Worm (Caenorhabditis elegans) whole organism, L1 larva: ENCODE results near the gene nhr-63.
A peak's percentile ranks its signal among the peaks of the same experiment; 100 is the strongest.

ENCODE experiments used
- C04F5.9 ChIP-seq: sonication (generic microtip); optimal IDR thresholded peaks from 2 replicates; lab custom pipeline; 2016; ENCODE audit warnings: missing genetic modification characterization, missing compliant biosample characterization
- Y116A8C.19 ChIP-seq: sonication (generic microtip); optimal IDR thresholded peaks from 2 replicates; lab custom pipeline; 2016; ENCODE audit warnings: missing compliant biosample characterization, missing genetic modification characterization, borderline replicate concordance
- aha-1 ChIP-seq: fragments of 150-350 bp; optimal IDR thresholded peaks from 2 replicates; lab custom pipeline; 2014; ENCODE audit warnings: missing biosample characterization, missing genetic modification characterization
- alr-1 ChIP-seq: fragments of 200-800 bp; sonication (Bioruptor generic); optimal IDR thresholded peaks from 2 replicates; lab custom pipeline; 2018; ENCODE audit warnings: borderline replicate concordance, mild to moderate bottlenecking, missing genetic modification characterization, missing compliant biosample characterization
- ama-1 ChIP-seq: fragments of 150-350 bp; optimal IDR thresholded peaks from 2 replicates; lab custom pipeline; 2014
- efl-1 ChIP-seq, 4 experiments: fragments of 150-350 bp; optimal IDR thresholded peaks in 3 of 4; peaks in 1 of 4; 1 replicate in 1 of 4; 2 replicates in 3 of 4; lab custom pipeline; 2014; ENCODE audit warnings: missing biosample characterization in 2 of 4, missing genetic modification characterization in 2 of 4, missing genetic modification reagents in 2 of 4
- efl-3 ChIP-seq: fragments of 200-800 bp; sonication (Bioruptor generic); optimal IDR thresholded peaks from 2 replicates; lab custom pipeline; 2018; ENCODE audit warnings: mild to moderate bottlenecking, missing genetic modification characterization, missing compliant biosample characterization
- egl-13 ChIP-seq: sonication (generic microtip); optimal IDR thresholded peaks from 2 replicates; lab custom pipeline; 2016; ENCODE audit warnings: missing genotype, missing genetic modification reagents, missing genetic modification characterization, missing compliant biosample characterization
- egl-27 ChIP-seq, 2 experiments: fragments of 150-350 bp in 1 of 2; sonication (generic microtip); optimal IDR thresholded peaks; 3 replicates each; lab custom pipeline; 2017 to 2018; ENCODE audit warnings: missing biosample characterization in 2 of 2, missing genetic modification characterization in 2 of 2, missing genetic modification reagents in 2 of 2
- fkh-10 ChIP-seq: sonication (generic microtip); optimal IDR thresholded peaks from 2 replicates; lab custom pipeline; 2017; ENCODE audit warnings: missing biosample characterization, missing genetic modification reagents, missing genetic modification characterization
- fkh-4 ChIP-seq: sonication (generic microtip); optimal IDR thresholded peaks from 2 replicates; lab custom pipeline; 2016; ENCODE audit warnings: missing compliant biosample characterization, missing genetic modification characterization, borderline replicate concordance
- fkh-8 ChIP-seq: sonication (generic microtip); optimal IDR thresholded peaks from 2 replicates; lab custom pipeline; 2016; ENCODE audit warnings: mild to moderate bottlenecking, missing genetic modification characterization, missing compliant biosample characterization
- hlh-17 ChIP-seq: fragments of 200-800 bp; sonication (Bioruptor generic); optimal IDR thresholded peaks from 2 replicates; lab custom pipeline; 2018; ENCODE audit warnings: missing genetic modification characterization, mild to moderate bottlenecking, missing compliant biosample characterization, moderate library complexity, borderline replicate concordance
- isw-1 ChIP-seq: fragments of 200-800 bp; sonication (Bioruptor generic); IDR thresholded peaks from 2 replicates; pipeline ENCODE4 v1.3.6; 2022; ENCODE audit warnings: missing genetic modification characterization, missing compliant biosample characterization
- lin-13 ChIP-seq: fragments of 150-350 bp; optimal IDR thresholded peaks from 2 replicates; lab custom pipeline; 2014; ENCODE audit warnings: missing biosample characterization, missing genetic modification reagents, missing genetic modification characterization
- lin-14 ChIP-seq: fragments of 200-800 bp; sonication (Bioruptor generic); optimal IDR thresholded peaks from 2 replicates; lab custom pipeline; 2018; ENCODE audit warnings: mild to moderate bottlenecking, missing genetic modification characterization, moderate library complexity, missing compliant biosample characterization
- lin-35 ChIP-seq, 2 experiments: fragments of 150-350 bp; optimal IDR thresholded peaks; 2 replicates each; lab custom pipeline; 2014; ENCODE audit warnings: missing biosample characterization in 2 of 2, missing genetic modification characterization in 2 of 2, missing genetic modification reagents in 2 of 2
- lsy-2 ChIP-seq, 2 experiments: fragments of 150-350 bp; optimal IDR thresholded peaks; 2 replicates each; lab custom pipeline; 2014; ENCODE audit warnings: missing biosample characterization in 2 of 2, missing genetic modification characterization in 2 of 2
- mdl-1 ChIP-seq, 2 experiments: fragments of 150-350 bp; optimal IDR thresholded peaks; 2 replicates each; lab custom pipeline; 2014 to 2017; ENCODE audit warnings: missing biosample characterization in 2 of 2, missing genetic modification characterization in 2 of 2, inconsistent platforms in 1 of 2
- mep-1 ChIP-seq: fragments of 150-350 bp; optimal IDR thresholded peaks from 2 replicates; lab custom pipeline; 2014; ENCODE audit warnings: missing biosample characterization, missing genetic modification characterization
- nhr-12 ChIP-seq: sonication (generic microtip); optimal IDR thresholded peaks from 2 replicates; lab custom pipeline; 2017; ENCODE audit warnings: missing biosample characterization, missing genetic modification characterization
- nhr-20 ChIP-seq: sonication (generic microtip); optimal IDR thresholded peaks from 2 replicates; lab custom pipeline; 2016; ENCODE audit warnings: mild to moderate bottlenecking, missing genetic modification characterization, missing compliant biosample characterization
- nhr-28 ChIP-seq: fragments of 150-350 bp; optimal IDR thresholded peaks from 2 replicates; lab custom pipeline; 2014; ENCODE audit warnings: missing biosample characterization, missing genetic modification characterization
- nhr-47 ChIP-seq: sonication (generic microtip); optimal IDR thresholded peaks from 2 replicates; lab custom pipeline; 2016; ENCODE audit warnings: mild to moderate bottlenecking, missing genetic modification characterization, moderate library complexity, missing compliant biosample characterization
- nhr-71 ChIP-seq: sonication (generic microtip); optimal IDR thresholded peaks from 2 replicates; lab custom pipeline; 2016; ENCODE audit warnings: mild to moderate bottlenecking, missing genetic modification characterization, moderate library complexity, missing compliant biosample characterization
- nhr-84 ChIP-seq: sonication (generic microtip); optimal IDR thresholded peaks from 2 replicates; lab custom pipeline; 2017; ENCODE audit warnings: missing biosample characterization, missing genetic modification characterization
- nhr-85 ChIP-seq: sonication (generic microtip); peaks from one replicate; lab custom pipeline; 2016; ENCODE audit warnings: missing genetic modification characterization, inconsistent platforms, missing compliant biosample characterization
- pax-3 ChIP-seq: fragments of 200-800 bp; sonication (Bioruptor generic); optimal IDR thresholded peaks from 2 replicates; lab custom pipeline; 2018; ENCODE audit warnings: mild to moderate bottlenecking, missing genetic modification characterization, moderate library complexity, missing compliant biosample characterization
- snpc-4 ChIP-seq: fragments of 150-350 bp; optimal IDR thresholded peaks from 2 replicates; lab custom pipeline; 2014; ENCODE audit warnings: missing biosample characterization, missing genetic modification characterization
- tlp-1 ChIP-seq: fragments of 150-350 bp; optimal IDR thresholded peaks from 2 replicates; lab custom pipeline; 2014; ENCODE audit warnings: missing biosample characterization, missing genetic modification characterization
- unc-130 ChIP-seq: fragments of 150-350 bp; optimal IDR thresholded peaks from 2 replicates; lab custom pipeline; 2017; ENCODE audit warnings: missing biosample characterization, missing genetic modification characterization, inconsistent platforms
- unc-30 ChIP-seq: sonication (generic microtip); optimal IDR thresholded peaks from 2 replicates; lab custom pipeline; 2017; ENCODE audit warnings: missing biosample characterization, missing genetic modification characterization
- unc-62 ChIP-seq: fragments of 150-350 bp; optimal IDR thresholded peaks from 2 replicates; lab custom pipeline; 2014; ENCODE audit warnings: missing biosample characterization, missing genetic modification reagents, missing genetic modification characterization
- unc-86 ChIP-seq: sonication (generic microtip); optimal IDR thresholded peaks from 2 replicates; lab custom pipeline; 2016; ENCODE audit warnings: missing genetic modification characterization, missing compliant biosample characterization
- vab-15 ChIP-seq: sonication (generic microtip); optimal IDR thresholded peaks from 2 replicates; lab custom pipeline; 2017; ENCODE audit warnings: missing genotype, mild to moderate bottlenecking, missing genetic modification characterization, missing compliant biosample characterization

nhr-63 gene

ce11 chrV:16002288-16002687 lies at the start of gene nhr-63:
Gene nhr-63 (plus strand): TSS chrV:16002588.
- TF ChIP-seq efl-1 (optimal IDR thresholded peaks at IDR 0.05; lab: Kevin White, UChicago) = no peak
- peak in 1 of 2 experiments; percentile 3 for TF ChIP-seq efl-1 (GFP tag; optimal IDR thresholded peaks at IDR 0.05 in 1 of 2; lab: Kevin White, UChicago)
- no peak for TF ChIP-seq egl-13 (tag; lab: Kevin White, UChicago)
- TF ChIP-seq isw-1 = no peak
- no peak for TF ChIP-seq lin-35 (GFP tag; optimal IDR thresholded peaks at IDR 0.05; lab: Kevin White, UChicago)
- no peak for TF ChIP-seq mdl-1 (tag; optimal IDR thresholded peaks at IDR 0.05; lab: Kevin White, UChicago)
- no peak for TF ChIP-seq snpc-4 (tag; lab: Kevin White, UChicago)

ce11 chrV:15952762-15953161 lies 49.6 kb upstream of the nhr-63 start, which contains the start of gene srw-56:
Gene srw-56 (minus strand): TSS chrV:15952862.
- TF ChIP-seq lsy-2 (tag; optimal IDR thresholded peaks at IDR 0.05; lab: Kevin White, UChicago) = no peak
- TF ChIP-seq efl-1 (optimal IDR thresholded peaks at IDR 0.05; lab: Kevin White, UChicago) = no peak
- TF ChIP-seq efl-1 (GFP tag; optimal IDR thresholded peaks at IDR 0.05 in 1 of 2; lab: Kevin White, UChicago) = peak in 1 of 2 experiments; percentile 61

DNA sequence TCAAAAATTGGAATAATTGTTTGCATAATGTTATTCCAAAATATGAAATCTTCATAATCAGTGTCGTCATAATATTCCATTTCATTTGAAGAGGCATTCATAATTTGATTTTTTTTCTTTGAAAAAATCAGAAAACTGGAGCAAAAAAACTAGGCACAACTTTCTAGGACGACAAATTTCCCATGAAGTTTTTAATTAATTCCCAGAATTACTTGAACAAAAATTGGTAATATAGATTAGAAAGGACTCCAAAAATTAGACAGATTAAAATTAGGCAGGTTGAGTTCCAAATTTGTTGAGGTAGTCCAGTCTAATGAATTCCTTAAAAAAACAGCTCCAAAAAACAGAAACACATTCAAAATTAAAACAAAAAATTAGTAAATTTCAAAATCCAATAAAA lies 47.5 kb upstream of the nhr-63 start, which contains the start of gene srw-57:
TSS of gene srw-57 (minus strand) at position 101 of the 400 bp plus-strand sequence.
- TF ChIP-seq efl-3 (GFP tag; lab: Kevin White, UChicago) (no peak), pax-3 (tag; lab: Kevin White, UChicago) (no peak), nhr-71 (no peak), fkh-8 (tag; lab: Kevin White, UChicago) (no peak), fkh-4 (no peak), unc-86 (tag; lab: Kevin White, UChicago) (no peak), nhr-28 (tag; lab: Kevin White, UChicago) (no peak), isw-1 (no peak)

DNA sequence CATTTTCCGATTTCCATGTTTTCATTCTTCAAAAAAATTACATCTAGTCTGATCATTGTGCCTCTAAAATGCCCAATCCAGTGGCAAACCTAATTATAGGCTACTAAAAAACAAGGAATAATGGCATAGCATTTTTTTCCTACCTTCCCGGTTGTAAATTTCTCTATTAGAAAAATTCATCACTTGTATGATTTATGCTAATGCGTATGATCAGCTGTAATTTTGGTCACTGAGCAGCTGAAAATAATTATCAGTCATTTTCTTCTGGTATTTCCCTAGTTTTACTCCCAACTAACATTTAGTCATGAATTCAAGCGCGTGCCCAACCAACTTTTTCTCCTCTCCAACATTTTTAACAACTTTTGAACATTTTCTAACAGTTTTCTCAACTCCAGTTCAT lies 46.9 kb upstream of the nhr-63 start, which contains the start of gene srh-186:
TSS of gene srh-186 (plus strand) at position 301 of the 400 bp plus-strand sequence.
- TF ChIP-seq lin-13 (GFP tag; lab: Kevin White, UChicago) (no peak), nhr-84 (tag; lab: Kevin White, UChicago) (no peak), Y116A8C.19 (tag; lab: Kevin White, UChicago) (no peak), unc-30 (no peak), unc-86 (tag; lab: Kevin White, UChicago) (no peak), pax-3 (tag; lab: Kevin White, UChicago) (no peak), hlh-17 (GFP tag; lab: Kevin White, UChicago) (no peak), fkh-4 (no peak)
- TF ChIP-seq, all 84 proteins: peak for 0

DNA sequence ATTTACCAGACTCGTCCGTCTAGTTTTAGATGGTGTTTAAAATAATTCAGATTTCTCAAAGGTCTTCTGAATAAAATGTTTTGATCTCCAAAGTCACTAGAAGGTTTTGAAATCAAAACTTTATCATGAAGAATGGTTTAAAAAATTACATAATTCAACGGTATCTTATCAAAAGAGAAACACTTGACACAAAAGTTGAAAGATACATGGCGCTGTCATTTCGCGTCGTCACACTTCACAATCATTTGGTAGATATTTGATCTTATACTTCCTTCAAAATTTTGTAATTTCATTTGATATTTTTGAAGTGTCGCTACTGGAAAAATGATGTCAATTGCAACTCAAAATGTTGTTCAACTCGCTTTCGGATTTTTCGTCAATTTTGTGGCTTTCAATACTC lies 45.3 kb upstream of the nhr-63 start, which contains the start of gene F36G9.3:
TSS of gene F36G9.3 (plus strand) at position 301 of the 400 bp plus-strand sequence.
- TF ChIP-seq lsy-2 (tag; optimal IDR thresholded peaks at IDR 0.05; lab: Kevin White, UChicago) (no peak), aha-1 (tag; lab: Kevin White, UChicago) (no peak), unc-130 (tag; lab: Kevin White, UChicago) (no peak), nhr-47 (tag; lab: Kevin White, UChicago) (no peak), vab-15 (no peak), egl-27 (tag; optimal IDR thresholded peaks at IDR 0.05; lab: Kevin White, UChicago) (no peak), unc-62 (GFP tag; lab: Kevin White, UChicago) (no peak), snpc-4 (tag; lab: Kevin White, UChicago) (no peak), C04F5.9 (tag; lab: Kevin White, UChicago) (no peak), fkh-10 (GFP tag; lab: Kevin White, UChicago) (no peak), nhr-12 (no peak), isw-1 (no peak), tlp-1 (tag; lab: Kevin White, UChicago) (no peak), hlh-17 (GFP tag; lab: Kevin White, UChicago) (no peak)
- TF ChIP-seq, all 84 proteins: peak for 0

- peak; percentile 13 to 14 for TF ChIP-seq lsy-2 (tag; optimal IDR thresholded peaks at IDR 0.05; lab: Kevin White, UChicago)
- no peak for TF ChIP-seq alr-1 (tag; lab: Kevin White, UChicago)
- peak; percentile 87 for TF ChIP-seq nhr-85 (tag; lab: Kevin White, UChicago)
- no peak for TF ChIP-seq ama-1 (lab: Kevin White, UChicago)
- peak; percentile 35 to 41 for TF ChIP-seq efl-1 (optimal IDR thresholded peaks at IDR 0.05; lab: Kevin White, UChicago)
- peak in 1 of 2 experiments; percentile 82 for TF ChIP-seq efl-1 (GFP tag; optimal IDR thresholded peaks at IDR 0.05 in 1 of 2; lab: Kevin White, UChicago)
- TF ChIP-seq unc-130 (tag; lab: Kevin White, UChicago) = no peak
- peak; percentile 55 for TF ChIP-seq lin-14 (GFP tag; lab: Kevin White, UChicago)
- peak; percentile 8 for TF ChIP-seq mep-1
- no peak for TF ChIP-seq egl-13 (tag; lab: Kevin White, UChicago)
- peak; percentile 53 for TF ChIP-seq nhr-20 (tag; lab: Kevin White, UChicago)
- TF ChIP-seq, all 84 proteins: peak for 6
Observed at ce11 chrV:15959456-15959855, 42.9 kb upstream of the nhr-63 start.
